Fruit fly (Drosophila melanogaster) whole organism, embryonic: ENCODE measurements around the gene CG32333.

Source experiments
- Aef1 ChIP-seq: fragments of 200-800 bp; sonication (Bioruptor generic); IDR thresholded peaks from 3 replicates; pipeline ENCODE4 v1.3.6; 2022; ENCODE audit warnings: missing biosample characterization, missing genetic modification characterization
- BEAF-32 ChIP-seq: fragments of 200-800 bp; sonication (Bioruptor generic); optimal IDR thresholded peaks from 3 replicates; lab custom pipeline; 2017; ENCODE audit warnings: missing biosample characterization, missing genetic modification characterization, mild to moderate bottlenecking, moderate library complexity, missing genetic modification reagents
- CG10267 ChIP-seq: fragments of 200-800 bp; sonication (Bioruptor generic); optimal IDR thresholded peaks from 2 replicates; lab custom pipeline; 2018; ENCODE audit warnings: missing biosample characterization, mild to moderate bottlenecking, missing genetic modification characterization, moderate library complexity
- CG11560 ChIP-seq: fragments of 200-800 bp; sonication (Bioruptor generic); IDR thresholded peaks from 3 replicates; pipeline ENCODE4 v1.3.6; 2022; ENCODE audit warnings: missing biosample characterization, missing genetic modification characterization
- CG11695 ChIP-seq: fragments of 200-800 bp; sonication (Bioruptor generic); IDR thresholded peaks from 3 replicates; pipeline ENCODE4 v1.3.6; 2022; ENCODE audit warnings: missing biosample characterization, missing genetic modification characterization
- CG12391 ChIP-seq: fragments of 200-800 bp; sonication (Bioruptor generic); optimal IDR thresholded peaks from 3 replicates; lab custom pipeline; 2018; ENCODE audit warnings: missing biosample characterization, mild to moderate bottlenecking, missing genetic modification characterization, moderate library complexity
- CG12659 ChIP-seq: fragments of 200-800 bp; sonication (Bioruptor generic); optimal IDR thresholded peaks from 3 replicates; lab custom pipeline; 2017; ENCODE audit warnings: mild to moderate bottlenecking, missing biosample characterization, missing genetic modification reagents, missing genetic modification characterization
- CG14014 ChIP-seq: fragments of 200-800 bp; sonication (Bioruptor generic); IDR thresholded peaks from 2 replicates; pipeline ENCODE4 v1.3.6; 2022; ENCODE audit warnings: missing biosample characterization, missing genetic modification characterization
- CG14710 ChIP-seq: fragments of 200-800 bp; sonication (Bioruptor generic); optimal IDR thresholded peaks from 3 replicates; lab custom pipeline; 2019; ENCODE audit warnings: missing biosample characterization, mild to moderate bottlenecking, missing genetic modification characterization, moderate library complexity
- CG15073 ChIP-seq: fragments of 200-800 bp; sonication (Bioruptor generic); optimal IDR thresholded peaks from 2 replicates; lab custom pipeline; 2016; ENCODE audit warnings: missing biosample characterization, missing genetic modification characterization
- CG15479 ChIP-seq: fragments of 200-800 bp; sonication (Bioruptor generic); optimal IDR thresholded peaks from 3 replicates; lab custom pipeline; 2019; ENCODE audit warnings: missing biosample characterization, mild to moderate bottlenecking, missing genetic modification characterization, moderate library complexity
- CG15514 ChIP-seq: fragments of 200-800 bp; sonication (Bioruptor generic); optimal IDR thresholded peaks from 3 replicates; lab custom pipeline; 2017; ENCODE audit warnings: missing biosample characterization, missing genetic modification characterization, mild to moderate bottlenecking, moderate library complexity, missing genetic modification reagents
- CG1603 ChIP-seq: fragments of 200-800 bp; sonication (Bioruptor generic); optimal IDR thresholded peaks from 2 replicates; lab custom pipeline; 2019; ENCODE audit warnings: missing biosample characterization, mild to moderate bottlenecking, missing genetic modification characterization, moderate library complexity
- CG17802 ChIP-seq: fragments of 200-800 bp; sonication (Bioruptor generic); optimal IDR thresholded peaks from 2 replicates; lab custom pipeline; 2018; ENCODE audit warnings: missing biosample characterization, mild to moderate bottlenecking, missing genetic modification characterization, moderate library complexity
- CG2116 ChIP-seq: fragments of 200-800 bp; sonication (Bioruptor generic); optimal IDR thresholded peaks from 3 replicates; lab custom pipeline; 2018; ENCODE audit warnings: missing biosample characterization, mild to moderate bottlenecking, missing genetic modification characterization
- CG4617 ChIP-seq: fragments of 200-800 bp; sonication (Bioruptor generic); optimal IDR thresholded peaks from 3 replicates; lab custom pipeline; 2016; ENCODE audit warnings: missing biosample characterization, missing genetic modification characterization, borderline replicate concordance
- CG8089 ChIP-seq: fragments of 200-800 bp; sonication (Bioruptor generic); optimal IDR thresholded peaks from 3 replicates; lab custom pipeline; 2016; ENCODE audit warnings: missing biosample characterization, missing genetic modification characterization
- CG9797 ChIP-seq: fragments of 200-800 bp; sonication (Bioruptor generic); optimal IDR thresholded peaks from 3 replicates; lab custom pipeline; 2018; ENCODE audit warnings: missing biosample characterization, mild to moderate bottlenecking, missing genetic modification characterization
- CoRest ChIP-seq: fragments of 200-800 bp; sonication (Bioruptor generic); optimal IDR thresholded peaks from 3 replicates; lab custom pipeline; 2018; ENCODE audit warnings: missing biosample characterization, mild to moderate bottlenecking, missing genetic modification characterization, moderate library complexity
- Dp ChIP-seq: fragments of 200-800 bp; sonication (Bioruptor generic); optimal IDR thresholded peaks from 2 replicates; lab custom pipeline; 2018; ENCODE audit warnings: missing biosample characterization, mild to moderate bottlenecking, missing genetic modification characterization, moderate library complexity
- E2f1 ChIP-seq: fragments of 200-800 bp; sonication (Bioruptor generic); IDR thresholded peaks from 2 replicates; pipeline ENCODE4 v1.3.6; 2022; ENCODE audit warnings: missing biosample characterization, missing genetic modification characterization
- E2f2 ChIP-seq: fragments of 200-800 bp; sonication (Bioruptor generic); IDR thresholded peaks from 2 replicates; pipeline ENCODE4 v1.3.6; 2022; ENCODE audit warnings: missing biosample characterization, missing genetic modification characterization
- Ets97D ChIP-seq: fragments of 200-800 bp; sonication (Bioruptor generic); optimal IDR thresholded peaks from 3 replicates; lab custom pipeline; 2016; ENCODE audit warnings: missing biosample characterization, missing genetic modification characterization
- HLH3B ChIP-seq: fragments of 200-800 bp; sonication (Bioruptor generic); IDR thresholded peaks from 2 replicates; pipeline ENCODE4 v1.3.6; 2022; ENCODE audit warnings: missing biosample characterization, missing genetic modification characterization
- HLH4C ChIP-seq: fragments of 200-800 bp; sonication (Bioruptor generic); IDR thresholded peaks from 3 replicates; pipeline ENCODE4 v1.3.6; 2022; ENCODE audit warnings: missing biosample characterization, missing genetic modification characterization; ENCODE audit not compliant: partially characterized antibody
- HmgZ ChIP-seq: fragments of 200-800 bp; sonication (Bioruptor generic); optimal IDR thresholded peaks from 2 replicates; lab custom pipeline; 2018; ENCODE audit warnings: missing biosample characterization, mild to moderate bottlenecking, missing genetic modification characterization
- MBD-R2 ChIP-seq: fragments of 200-800 bp; sonication (Bioruptor generic); IDR thresholded peaks from 2 replicates; pipeline ENCODE4 v1.3.6; 2022; ENCODE audit warnings: missing biosample characterization, missing genetic modification characterization
- Med ChIP-seq: fragments of 200-800 bp; sonication (Bioruptor generic); peaks from one replicate; lab custom pipeline; 2016; ENCODE audit warnings: missing biosample characterization, missing genetic modification characterization, mild to moderate bottlenecking, inconsistent platforms, moderate library complexity
- Pdp1 ChIP-seq, 2 experiments: fragments of 200-800 bp; sonication (Bioruptor generic); optimal IDR thresholded peaks; 3 replicates each; lab custom pipeline; 2016; ENCODE audit warnings: missing biosample characterization in 2 of 2, missing genetic modification characterization in 2 of 2, mild to moderate bottlenecking in 1 of 2, moderate library complexity in 1 of 2
- Stat92E ChIP-seq, 3 experiments: fragments of >200 bp in 2 of 3; fragments of 200-800 bp in 1 of 3; sonication (Bioruptor generic) in 1 of 3; optimal IDR thresholded peaks; 2 replicates each; lab custom pipeline; 2017 to 2019; ENCODE audit warnings: missing biosample characterization in 3 of 3, missing genetic modification characterization in 3 of 3, mild to moderate bottlenecking in 1 of 3, moderate library complexity in 1 of 3
- YL-1 ChIP-seq: fragments of 200-800 bp; sonication (Bioruptor generic); optimal IDR thresholded peaks from 3 replicates; lab custom pipeline; 2017; ENCODE audit warnings: missing biosample characterization, mild to moderate bottlenecking, missing genetic modification characterization
- corto ChIP-seq: fragments of 200-800 bp; sonication (Bioruptor generic); optimal IDR thresholded peaks from 2 replicates; lab custom pipeline; 2016; ENCODE audit warnings: missing biosample characterization, mild to moderate bottlenecking, missing genetic modification characterization, moderate library complexity
- crp ChIP-seq, 2 experiments: fragments of 200-800 bp; sonication (Bioruptor generic); optimal IDR thresholded peaks; 2 replicates in 1 of 2; 3 replicates in 1 of 2; lab custom pipeline; 2017; ENCODE audit warnings: missing biosample characterization in 2 of 2, missing genetic modification characterization in 2 of 2, mild to moderate bottlenecking in 1 of 2, moderate library complexity in 1 of 2
- dpn ChIP-seq, 2 experiments: fragments of 200-800 bp; sonication (Bioruptor generic); optimal IDR thresholded peaks; 3 replicates each; lab custom pipeline; 2016; ENCODE audit warnings: missing biosample characterization in 2 of 2, missing genetic modification characterization in 2 of 2
- gfzf ChIP-seq: fragments of 200-800 bp; sonication (Bioruptor generic); optimal IDR thresholded peaks from 2 replicates; lab custom pipeline; 2016; ENCODE audit warnings: missing biosample characterization, mild to moderate bottlenecking, missing genetic modification characterization, moderate library complexity
- grn ChIP-seq: fragments of 200-800 bp; sonication (Bioruptor generic); optimal IDR thresholded peaks from 3 replicates; lab custom pipeline; 2017; ENCODE audit warnings: missing biosample characterization, missing genetic modification characterization
- hkb ChIP-seq, 2 experiments: fragments of 200-800 bp in 1 of 2; fragments of >200 bp in 1 of 2; sonication (Bioruptor generic) in 1 of 2; IDR thresholded peaks in 1 of 2; optimal IDR thresholded peaks in 1 of 2; 2 replicates each; pipeline versions ENCODE4 v1.3.6 to Lab custom; 2017 to 2022; ENCODE audit warnings: missing biosample characterization in 1 of 2, missing genetic modification characterization in 1 of 2
- nerfin-1 ChIP-seq: fragments of 200-800 bp; sonication (Bioruptor generic); optimal IDR thresholded peaks from 3 replicates; lab custom pipeline; 2019; ENCODE audit warnings: missing biosample characterization, mild to moderate bottlenecking, missing genetic modification characterization, moderate library complexity
- nmo ChIP-seq: fragments of 200-800 bp; sonication (Bioruptor generic); optimal IDR thresholded peaks from 2 replicates; lab custom pipeline; 2018; ENCODE audit warnings: missing biosample characterization, mild to moderate bottlenecking, missing genetic modification characterization, moderate library complexity
- pb ChIP-seq: fragments of 200-800 bp; sonication (Bioruptor generic); optimal IDR thresholded peaks from 3 replicates; lab custom pipeline; 2016; ENCODE audit warnings: missing biosample characterization, missing genetic modification characterization
- phol ChIP-seq: fragments of 200-800 bp; sonication (Bioruptor generic); optimal IDR thresholded peaks from 3 replicates; lab custom pipeline; 2018; ENCODE audit warnings: missing biosample characterization, mild to moderate bottlenecking, missing genetic modification characterization, moderate library complexity
- pzg ChIP-seq: fragments of 200-800 bp; sonication (Bioruptor generic); optimal IDR thresholded peaks from 3 replicates; lab custom pipeline; 2018; ENCODE audit warnings: missing biosample characterization, mild to moderate bottlenecking, missing genetic modification characterization, moderate library complexity
- slbo ChIP-seq: fragments of 200-800 bp; sonication (Bioruptor generic); IDR thresholded peaks from 2 replicates; pipeline ENCODE4 v1.3.6; 2022; ENCODE audit warnings: missing biosample characterization, missing genetic modification characterization
- so ChIP-seq: fragments of 200-800 bp; sonication (Bioruptor generic); IDR thresholded peaks from 3 replicates; pipeline ENCODE4 v1.3.6; 2022; ENCODE audit warnings: missing biosample characterization, missing genetic modification characterization
- stwl ChIP-seq: fragments of 200-800 bp; sonication (Bioruptor generic); optimal IDR thresholded peaks from 3 replicates; lab custom pipeline; 2018; ENCODE audit warnings: missing biosample characterization, mild to moderate bottlenecking, missing genetic modification characterization, moderate library complexity
- toy ChIP-seq: fragments of 200-800 bp; sonication (Bioruptor generic); IDR thresholded peaks from 2 replicates; pipeline ENCODE4 v1.3.6; 2022; ENCODE audit warnings: missing biosample characterization, missing genetic modification characterization
- trem ChIP-seq: fragments of 200-800 bp; optimal IDR thresholded peaks from 3 replicates; lab custom pipeline; 2019; ENCODE audit warnings: missing biosample characterization, mild to moderate bottlenecking, missing genetic modification characterization, moderate library complexity
- unc-4 ChIP-seq: fragments of 200-800 bp; sonication (Bioruptor generic); IDR thresholded peaks from 2 replicates; pipeline ENCODE4 v1.3.6; 2022; ENCODE audit warnings: missing biosample characterization, missing genetic modification characterization; ENCODE audit not compliant: partially characterized antibody

Gene CG32333

dm6 chr3L:1329724-1330123 is 54.0 kb downstream of the CG32333 start, which contains the start of gene ND-ACP:
ND-ACP (plus strand) TSS chr3L:1329949.
- peak; percentile 66 for TF ChIP-seq CG15514 (GFP tag; lab: Kevin White, UChicago)
- TF ChIP-seq CG14014 (GFP tag; lab: Robert Waterston, UW): no peak
- TF ChIP-seq MBD-R2 (GFP tag; lab: Robert Waterston, UW): peak; percentile 35; the same call in 1 of the 2 replicates
- peak; percentile 77 for TF ChIP-seq gfzf (GFP tag; lab: Kevin White, UChicago)
- peak; percentile 97 for TF ChIP-seq CG11560 (tag; lab: Robert Waterston, UW)
- peak; percentile 72 for TF ChIP-seq trem (tag; lab: Kevin White, UChicago)
- no peak for TF ChIP-seq dpn (GFP tag; optimal IDR thresholded peaks at IDR 0.05; lab: Kevin White, UChicago)
- TF ChIP-seq CG8089 (GFP tag; lab: Kevin White, UChicago): no peak
- peak; percentile 23 for TF ChIP-seq phol
- TF ChIP-seq CG1603 (tag; lab: Kevin White, UChicago): peak; percentile 46
- TF ChIP-seq E2f1: no peak
- peak; percentile 49 for TF ChIP-seq BEAF-32
- peak; percentile 21; the same call in 1 of the 2 replicates for TF ChIP-seq unc-4 (GFP tag; lab: Robert Waterston, UW)
- TF ChIP-seq CG9797 (GFP tag; lab: Kevin White, UChicago): peak; percentile 89
- TF ChIP-seq pb (GFP tag; lab: Kevin White, UChicago): no peak
- TF ChIP-seq CG10267 (tag; lab: Kevin White, UChicago): peak; percentile 43
- peak; percentile 37 for TF ChIP-seq CG12659 (GFP tag; lab: Kevin White, UChicago)
- peak; percentile 18 for TF ChIP-seq hkb (optimal IDR thresholded peaks at IDR 0.05; lab: Kevin White, UChicago)
- TF ChIP-seq hkb (GFP tag; IDR thresholded peaks at IDR 0.05; lab: Robert Waterston, UW): no peak
- TF ChIP-seq CG12391 (tag; lab: Kevin White, UChicago): peak; percentile 2
- TF ChIP-seq crp (GFP tag; optimal IDR thresholded peaks at IDR 0.05; lab: Kevin White, UChicago): no peak
- TF ChIP-seq E2f2 (GFP tag; lab: Robert Waterston, UW): peak; percentile 91
- TF ChIP-seq YL-1 (GFP tag; lab: Kevin White, UChicago): peak; percentile 75
- TF ChIP-seq CG15073: no peak
- no peak for TF ChIP-seq CG11695 (GFP tag; lab: Robert Waterston, UW)
- peak; percentile 5 for TF ChIP-seq CoRest (tag; lab: Kevin White, UChicago)
- TF ChIP-seq HLH4C (GFP tag; lab: Robert Waterston, UW): peak; percentile 34; the same call in 1 of the 3 replicates
- TF ChIP-seq toy (GFP tag; lab: Robert Waterston, UW): no peak
- no peak for TF ChIP-seq nerfin-1 (tag; lab: Kevin White, UChicago)
- no peak for TF ChIP-seq Aef1 (GFP tag; lab: Robert Waterston, UW)
- TF ChIP-seq HmgZ (tag; lab: Kevin White, UChicago): peak; percentile 19
- TF ChIP-seq Ets97D (GFP tag; lab: Kevin White, UChicago): peak; percentile 37
- TF ChIP-seq CG14710 (tag; lab: Kevin White, UChicago): peak; percentile 66
- TF ChIP-seq Stat92E (GFP tag; optimal IDR thresholded peaks at IDR 0.05; lab: Kevin White, UChicago): peak in 1 of 3 experiments; percentile 60
- peak; percentile 15 for TF ChIP-seq nmo (GFP tag; lab: Kevin White, UChicago)
- peak in 1 of 2 experiments; percentile 98 for TF ChIP-seq Pdp1 (GFP tag; optimal IDR thresholded peaks at IDR 0.05; lab: Kevin White, UChicago)
- TF ChIP-seq pzg (GFP tag; lab: Kevin White, UChicago): peak; percentile 74
- TF ChIP-seq Dp: peak; percentile 92
- TF ChIP-seq corto: no peak
- 0 out of 2 replicates have a peak, but pooled peaks have one; percentile 3 for TF ChIP-seq slbo
- peak; percentile 67 for TF ChIP-seq Med (GFP tag; lab: Kevin White, UChicago)
- no peak for TF ChIP-seq so (GFP tag; lab: Robert Waterston, UW)
- no peak for TF ChIP-seq CG17802 (tag; lab: Kevin White, UChicago)
- no peak for TF ChIP-seq HLH3B (GFP tag; lab: Robert Waterston, UW)
- peak; percentile 56 for TF ChIP-seq stwl
- TF ChIP-seq grn (GFP tag; lab: Kevin White, UChicago): no peak
- TF ChIP-seq CG15479 (GFP tag; lab: Kevin White, UChicago): peak; percentile 51
- peak; percentile 79 for TF ChIP-seq CG2116
- peak; percentile 28 for TF ChIP-seq CG4617
